Fruit fly (Drosophila melanogaster) whole organism, embryonic: Measurements from ENCODE around the gene CG14817.

ENCODE experiments used
- ATbp ChIP-seq: fragments of 200-800 bp; sonication (Bioruptor generic); optimal IDR thresholded peaks from 2 replicates; lab custom pipeline; 2017; ENCODE audit warnings: missing biosample characterization, mild to moderate bottlenecking, missing genetic modification characterization, missing genetic modification reagents
- CG10462 ChIP-seq: fragments of 200-800 bp; sonication (Bioruptor generic); optimal IDR thresholded peaks from 2 replicates; lab custom pipeline; 2016; ENCODE audit warnings: missing biosample characterization, missing genetic modification characterization
- CG11723 ChIP-seq: fragments of 200-800 bp; sonication (Bioruptor generic); optimal IDR thresholded peaks from 2 replicates; lab custom pipeline; 2017; ENCODE audit warnings: missing biosample characterization, mild to moderate bottlenecking, missing genetic modification characterization
- CG12236 ChIP-seq: fragments of 200-800 bp; sonication (Bioruptor generic); optimal IDR thresholded peaks from 2 replicates; lab custom pipeline; 2016; ENCODE audit warnings: missing biosample characterization, missing genetic modification characterization
- CG14860 ChIP-seq: fragments of 200-800 bp; sonication (Bioruptor generic); IDR thresholded peaks from 3 replicates; pipeline ENCODE4 v1.3.6; 2022; ENCODE audit warnings: missing biosample characterization, missing genetic modification characterization; ENCODE audit not compliant: partially characterized antibody
- CG15073 ChIP-seq: fragments of 200-800 bp; sonication (Bioruptor generic); optimal IDR thresholded peaks from 2 replicates; lab custom pipeline; 2016; ENCODE audit warnings: missing biosample characterization, missing genetic modification characterization
- CG17802 ChIP-seq: fragments of 200-800 bp; sonication (Bioruptor generic); optimal IDR thresholded peaks from 2 replicates; lab custom pipeline; 2018; ENCODE audit warnings: missing biosample characterization, mild to moderate bottlenecking, missing genetic modification characterization, moderate library complexity
- CG18011 ChIP-seq: fragments of 200-800 bp; sonication (Bioruptor generic); optimal IDR thresholded peaks from 2 replicates; lab custom pipeline; 2017; ENCODE audit warnings: missing biosample characterization, missing genetic modification characterization, mild to moderate bottlenecking, moderate library complexity, missing genotype
- CG18262 ChIP-seq: fragments of 200-800 bp; optimal IDR thresholded peaks from 3 replicates; lab custom pipeline; 2019; ENCODE audit warnings: missing biosample characterization, mild to moderate bottlenecking, missing genetic modification characterization, moderate library complexity
- CG18599 ChIP-seq: fragments of 200-800 bp; sonication (Bioruptor generic); optimal IDR thresholded peaks from 3 replicates; lab custom pipeline; 2017; ENCODE audit warnings: missing biosample characterization, missing genetic modification characterization, mild to moderate bottlenecking, moderate library complexity, missing genetic modification reagents
- CG2199 ChIP-seq: fragments of 200-800 bp; sonication (Bioruptor generic); IDR thresholded peaks from 3 replicates; pipeline ENCODE4 v1.3.6; 2022; ENCODE audit warnings: missing biosample characterization, missing genetic modification characterization
- CG31388 ChIP-seq: fragments of 200-800 bp; sonication (Bioruptor generic); optimal IDR thresholded peaks from 2 replicates; lab custom pipeline; 2016; ENCODE audit warnings: missing biosample characterization, missing genetic modification characterization
- CG31441 ChIP-seq: fragments of 200-800 bp; sonication (Bioruptor generic); IDR thresholded peaks from 2 replicates; pipeline ENCODE4 v1.3.6; 2022; ENCODE audit warnings: missing biosample characterization, missing genetic modification characterization
- CG34376 ChIP-seq: fragments of 200-800 bp; sonication (Bioruptor generic); optimal IDR thresholded peaks from 2 replicates; lab custom pipeline; 2018; ENCODE audit warnings: missing biosample characterization, mild to moderate bottlenecking, missing genetic modification characterization
- CG3838 ChIP-seq: fragments of 200-800 bp; sonication (Bioruptor generic); optimal IDR thresholded peaks from 3 replicates; lab custom pipeline; 2016; ENCODE audit warnings: missing biosample characterization, missing genetic modification characterization
- CG4854 ChIP-seq: fragments of 200-800 bp; sonication (Bioruptor generic); optimal IDR thresholded peaks from 2 replicates; lab custom pipeline; 2016; ENCODE audit warnings: missing biosample characterization, missing genetic modification characterization, inconsistent platforms
- CG6683 ChIP-seq: fragments of 200-800 bp; sonication (Bioruptor generic); optimal IDR thresholded peaks from 2 replicates; lab custom pipeline; 2017; ENCODE audit warnings: missing biosample characterization, mild to moderate bottlenecking, missing genetic modification characterization, missing genetic modification reagents
- CG6765 ChIP-seq: fragments of 200-800 bp; sonication (Bioruptor generic); optimal IDR thresholded peaks from 3 replicates; lab custom pipeline; 2017; ENCODE audit warnings: missing biosample characterization, mild to moderate bottlenecking, missing genetic modification characterization
- CG7372 ChIP-seq: fragments of 200-800 bp; sonication (Bioruptor generic); IDR thresholded peaks from 2 replicates; pipeline ENCODE4 v1.3.6; 2022; ENCODE audit warnings: missing biosample characterization, missing genetic modification characterization
- CG7745 ChIP-seq: fragments of 200-800 bp; sonication (Bioruptor generic); optimal IDR thresholded peaks from 2 replicates; lab custom pipeline; 2018; ENCODE audit warnings: missing biosample characterization, mild to moderate bottlenecking, missing genetic modification characterization, moderate library complexity
- CG9215 ChIP-seq: fragments of 200-800 bp; sonication (Bioruptor generic); IDR thresholded peaks from 2 replicates; pipeline ENCODE4 v1.3.6; 2022; ENCODE audit warnings: missing biosample characterization, missing genetic modification characterization
- CTCF ChIP-seq: fragments of 200-800 bp; sonication (Bioruptor generic); optimal IDR thresholded peaks from 2 replicates; lab custom pipeline; 2017; ENCODE audit warnings: missing biosample characterization, mild to moderate bottlenecking, missing genetic modification characterization, moderate library complexity
- Dbx ChIP-seq: fragments of 200-800 bp; sonication (Bioruptor generic); IDR thresholded peaks from 3 replicates; pipeline ENCODE4 v1.3.6; 2022; ENCODE audit warnings: missing biosample characterization, missing genetic modification characterization
- Dip2 ChIP-seq: fragments of 200-800 bp; sonication (Bioruptor generic); IDR thresholded peaks from 2 replicates; pipeline ENCODE4 v1.3.6; 2022; ENCODE audit warnings: missing biosample characterization, missing genetic modification characterization
- Fer3 ChIP-seq: fragments of 200-800 bp; sonication (Bioruptor generic); optimal IDR thresholded peaks from 2 replicates; lab custom pipeline; 2018; ENCODE audit warnings: missing biosample characterization, mild to moderate bottlenecking, missing genetic modification characterization, moderate library complexity
- Med ChIP-seq: fragments of 200-800 bp; sonication (Bioruptor generic); peaks from one replicate; lab custom pipeline; 2016; ENCODE audit warnings: missing biosample characterization, missing genetic modification characterization, mild to moderate bottlenecking, inconsistent platforms, moderate library complexity
- Mes4 ChIP-seq: fragments of 200-800 bp; sonication (Bioruptor generic); optimal IDR thresholded peaks from 2 replicates; lab custom pipeline; 2016; ENCODE audit warnings: missing biosample characterization, missing genetic modification characterization
- Optix ChIP-seq: fragments of 200-800 bp; sonication (Bioruptor generic); IDR thresholded peaks from 3 replicates; pipeline ENCODE4 v1.3.6; 2022; ENCODE audit warnings: missing biosample characterization, missing genetic modification characterization
- Rx ChIP-seq: fragments of 200-800 bp; sonication (Bioruptor generic); IDR thresholded peaks from 2 replicates; pipeline ENCODE4 v1.3.6; 2022; ENCODE audit warnings: missing biosample characterization, missing genetic modification characterization
- Spps ChIP-seq: fragments of 200-800 bp; sonication (Bioruptor generic); optimal IDR thresholded peaks from 2 replicates; lab custom pipeline; 2018; ENCODE audit warnings: missing biosample characterization, mild to moderate bottlenecking, missing genetic modification characterization
- Sry-β ChIP-seq: fragments of 200-800 bp; sonication (Bioruptor generic); optimal IDR thresholded peaks from 2 replicates; lab custom pipeline; 2018; ENCODE audit warnings: missing biosample characterization, mild to moderate bottlenecking, missing genetic modification characterization, moderate library complexity
- Sry-δ ChIP-seq: fragments of 200-800 bp; sonication (Bioruptor generic); optimal IDR thresholded peaks from 2 replicates; lab custom pipeline; 2016; ENCODE audit warnings: missing biosample characterization, missing genetic modification characterization
- Tbp ChIP-seq: fragments of >200 bp; optimal IDR thresholded peaks from 2 replicates; lab custom pipeline; 2018; ENCODE audit warnings: missing biosample characterization, missing genetic modification characterization
- Vsx1 ChIP-seq: fragments of 200-800 bp; sonication (Bioruptor generic); optimal IDR thresholded peaks from 2 replicates; lab custom pipeline; 2017; ENCODE audit warnings: missing biosample characterization, mild to moderate bottlenecking, missing genetic modification characterization, missing genetic modification reagents
- YL-1 ChIP-seq: fragments of 200-800 bp; sonication (Bioruptor generic); optimal IDR thresholded peaks from 3 replicates; lab custom pipeline; 2017; ENCODE audit warnings: missing biosample characterization, mild to moderate bottlenecking, missing genetic modification characterization
- aop ChIP-seq: fragments of 200-800 bp; sonication (Bioruptor generic); IDR thresholded peaks from 2 replicates; pipeline ENCODE4 v1.3.6; 2022; ENCODE audit warnings: missing biosample characterization, missing genetic modification characterization
- az2 ChIP-seq: fragments of 200-800 bp; sonication (Bioruptor generic); optimal IDR thresholded peaks from 3 replicates; lab custom pipeline; 2016; ENCODE audit warnings: missing biosample characterization, missing genetic modification characterization
- bcd ChIP-seq: fragments of 200-800 bp; sonication (Bioruptor generic); optimal IDR thresholded peaks from 2 replicates; lab custom pipeline; 2017; ENCODE audit warnings: missing biosample characterization, mild to moderate bottlenecking, missing genetic modification characterization
- bowl ChIP-seq: fragments of 200-800 bp; sonication (Bioruptor generic); IDR thresholded peaks from 2 replicates; pipeline ENCODE4 v1.3.6; 2022; ENCODE audit warnings: missing biosample characterization, missing genetic modification characterization
- chif ChIP-seq, 2 experiments: fragments of 200-800 bp; sonication (Bioruptor generic); optimal IDR thresholded peaks; 3 replicates each; lab custom pipeline; 2016; ENCODE audit warnings: missing biosample characterization in 2 of 2, missing genetic modification characterization in 2 of 2
- dmrt11E ChIP-seq: fragments of 200-800 bp; sonication (Bioruptor generic); optimal IDR thresholded peaks from 3 replicates; lab custom pipeline; 2018; ENCODE audit warnings: missing biosample characterization, mild to moderate bottlenecking, missing genetic modification characterization, moderate library complexity
- fd102C ChIP-seq: fragments of 200-800 bp; sonication (Bioruptor generic); optimal IDR thresholded peaks from 2 replicates; lab custom pipeline; 2018; ENCODE audit warnings: missing biosample characterization, mild to moderate bottlenecking, missing genetic modification characterization, moderate library complexity
- fd3F ChIP-seq: fragments of 200-800 bp; sonication (Bioruptor generic); optimal IDR thresholded peaks from 2 replicates; lab custom pipeline; 2018; ENCODE audit warnings: missing biosample characterization, mild to moderate bottlenecking, missing genetic modification characterization, moderate library complexity
- gcm ChIP-seq: fragments of 200-800 bp; sonication (Bioruptor generic); optimal IDR thresholded peaks from 2 replicates; lab custom pipeline; 2019; ENCODE audit warnings: missing biosample characterization, mild to moderate bottlenecking, missing genetic modification characterization, moderate library complexity
- grau ChIP-seq: fragments of 200-800 bp; optimal IDR thresholded peaks from 3 replicates; lab custom pipeline; 2019; ENCODE audit warnings: missing biosample characterization, mild to moderate bottlenecking, missing genetic modification characterization, moderate library complexity
- h ChIP-seq: fragments of >200 bp; optimal IDR thresholded peaks from 2 replicates; lab custom pipeline; 2017
- hb ChIP-seq: fragments of 200-800 bp; sonication (Bioruptor generic); IDR thresholded peaks from 3 replicates; pipeline ENCODE4 v1.3.6; 2022; ENCODE audit warnings: missing biosample characterization, missing genetic modification characterization; ENCODE audit not compliant: partially characterized antibody
- inv ChIP-seq: fragments of 200-800 bp; sonication (Bioruptor generic); IDR thresholded peaks from 2 replicates; pipeline ENCODE4 v1.3.6; 2022; ENCODE audit warnings: missing biosample characterization, missing genetic modification characterization; ENCODE audit not compliant: partially characterized antibody
- mam ChIP-seq: fragments of 200-800 bp; sonication (Bioruptor generic); optimal IDR thresholded peaks from 3 replicates; lab custom pipeline; 2016; ENCODE audit warnings: missing biosample characterization, missing genetic modification characterization
- pnt ChIP-seq: fragments of 200-800 bp; sonication (Bioruptor generic); optimal IDR thresholded peaks from 3 replicates; lab custom pipeline; 2016; ENCODE audit warnings: missing biosample characterization, missing genetic modification characterization
- pum ChIP-seq: fragments of 200-800 bp; sonication (Bioruptor generic); optimal IDR thresholded peaks from 2 replicates; lab custom pipeline; 2016; ENCODE audit warnings: missing biosample characterization, missing genetic modification characterization
- tll ChIP-seq, 2 experiments: fragments of 200-800 bp in 1 of 2; fragments of >200 bp in 1 of 2; sonication (Bioruptor generic) in 1 of 2; optimal IDR thresholded peaks; 2 replicates each; lab custom pipeline; 2017 to 2019; ENCODE audit warnings: missing biosample characterization in 2 of 2, missing genetic modification characterization in 2 of 2, mild to moderate bottlenecking in 1 of 2, moderate library complexity in 1 of 2

CG14817 gene

DNA sequence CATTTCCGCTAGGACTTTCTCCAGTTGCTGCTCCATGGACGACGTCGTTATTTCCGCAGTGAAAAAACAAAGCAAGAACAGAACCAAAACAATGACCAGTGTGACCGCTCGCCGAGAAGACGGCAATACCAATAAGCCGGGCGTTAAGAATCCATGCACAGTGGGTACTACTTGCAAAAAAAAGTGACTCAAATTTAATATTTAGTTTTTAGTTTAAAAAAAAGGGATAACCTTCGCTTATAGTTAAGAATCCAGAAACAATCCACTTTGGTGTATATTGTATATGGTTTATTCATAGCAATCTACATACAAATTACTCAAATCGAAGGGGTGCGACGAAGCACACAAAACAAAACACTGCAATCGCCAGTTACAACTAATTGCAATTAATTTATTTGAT, 18.2 kb downstream of the CG14817 start, which contains the start of gene Lamtor5 (continued):
- TF ChIP-seq tll (GFP tag; optimal IDR thresholded peaks at IDR 0.05; lab: Kevin White, UChicago) (no peak), Optix (no peak), CG18599 (peak; percentile 42), Dip2 (no peak), CG7372 (GFP tag; lab: Robert Waterston, UW) (no peak), az2 (GFP tag; lab: Kevin White, UChicago) (peak; percentile 21), Med (GFP tag; lab: Kevin White, UChicago) (peak; percentile 92), CG14860 (GFP tag; lab: Robert Waterston, UW) (no peak), Mes4 (no peak), Tbp (GFP tag; lab: Kevin White, UChicago) (no peak), CG18262 (tag; lab: Kevin White, UChicago) (peak; percentile 32), pum (GFP tag; lab: Kevin White, UChicago) (peak; percentile 31), CG12236 (GFP tag; lab: Kevin White, UChicago) (no peak), dmrt11E (no peak), CTCF (GFP tag; lab: Kevin White, UChicago) (no peak), CG15073 (GFP tag; lab: Kevin White, UChicago) (no peak), fd3F (GFP tag; lab: Kevin White, UChicago) (no peak), CG31441 (peak; percentile 54), CG6683 (no peak), Spps (no peak), CG18011 (GFP tag; lab: Kevin White, UChicago) (peak; percentile 40), CG31388 (GFP tag; lab: Kevin White, UChicago) (no peak), Sry-β (GFP tag; lab: Kevin White, UChicago) (no peak), hb (no peak), gcm (GFP tag; lab: Kevin White, UChicago) (no peak), grau (tag; lab: Kevin White, UChicago) (peak; percentile 55), YL-1 (GFP tag; lab: Kevin White, UChicago) (peak; percentile 39), CG7745 (tag; lab: Kevin White, UChicago) (no peak), CG10462 (GFP tag; lab: Kevin White, UChicago) (no peak), chif (GFP tag; optimal IDR thresholded peaks at IDR 0.05; lab: Kevin White, UChicago) (peak in 1 of 2 experiments; percentile 37), CG6765 (GFP tag; lab: Kevin White, UChicago) (no peak), bowl (GFP tag; lab: Robert Waterston, UW) (no peak), Vsx1 (no peak), Fer3 (tag; lab: Kevin White, UChicago) (peak; percentile 45), Rx (no peak), CG3838 (no peak), fd102C (GFP tag; lab: Kevin White, UChicago) (no peak), CG2199 (GFP tag; lab: Robert Waterston, UW) (no peak), Sry-δ (GFP tag; lab: Kevin White, UChicago) (peak; percentile 14), aop (no peak), ATbp (GFP tag; lab: Kevin White, UChicago) (peak; percentile 3), bcd (GFP tag; lab: Kevin White, UChicago) (peak; percentile 48), pnt (GFP tag; lab: Kevin White, UChicago) (no peak), inv (GFP tag; lab: Robert Waterston, UW) (no peak), h (no peak), Dbx (0 out of 3 replicates have a peak, but pooled peaks have one; percentile 34), mam (GFP tag; lab: Kevin White, UChicago) (peak; percentile 43), CG4854 (GFP tag; lab: Kevin White, UChicago) (peak; percentile 2), CG11723 (GFP tag; lab: Kevin White, UChicago) (no peak), CG17802 (no peak), CG34376 (GFP tag; lab: Kevin White, UChicago) (peak; percentile 23), CG9215 (GFP tag; lab: Robert Waterston, UW) (no peak)
